Worm (Caenorhabditis elegans) whole organism, early embryonic: ENCODE measurements around the gene nhr-123.

Experiments
- ama-1 ChIP-seq: fragments of 150-350 bp; optimal IDR thresholded peaks from 2 replicates; lab custom pipeline; 2014
- ceh-13 ChIP-seq: fragments of 200-800 bp; sonication (Bioruptor generic); optimal IDR thresholded peaks from 2 replicates; lab custom pipeline; 2018; ENCODE audit warnings: mild to moderate bottlenecking, missing genetic modification characterization, missing compliant biosample characterization
- ceh-36 ChIP-seq: sonication (generic microtip); optimal IDR thresholded peaks from 2 replicates; lab custom pipeline; 2016; ENCODE audit warnings: missing genetic modification characterization, inconsistent platforms, missing compliant biosample characterization
- ets-7 ChIP-seq: sonication (generic microtip); optimal IDR thresholded peaks from 2 replicates; lab custom pipeline; 2016; ENCODE audit warnings: missing genotype, missing genetic modification characterization, missing compliant biosample characterization
- hmbx-1 ChIP-seq: sonication (generic microtip); optimal IDR thresholded peaks from 2 replicates; lab custom pipeline; 2016; ENCODE audit warnings: mild to moderate bottlenecking, missing genetic modification characterization, missing compliant biosample characterization
- hmg-4 ChIP-seq: fragments of 200-800 bp; sonication (Bioruptor generic); optimal IDR thresholded peaks from 2 replicates; lab custom pipeline; 2018; ENCODE audit warnings: mild to moderate bottlenecking, missing genetic modification characterization, missing compliant biosample characterization
- hnd-1 ChIP-seq: sonication (generic microtip); optimal IDR thresholded peaks from 2 replicates; lab custom pipeline; 2016; ENCODE audit warnings: missing genetic modification characterization, missing compliant biosample characterization
- scrt-1 ChIP-seq: fragments of 200-800 bp; sonication (Bioruptor generic); IDR thresholded peaks from 2 replicates; pipeline ENCODE4 v1.3.6; 2022; ENCODE audit warnings: missing genetic modification characterization, missing compliant biosample characterization

DNA sequence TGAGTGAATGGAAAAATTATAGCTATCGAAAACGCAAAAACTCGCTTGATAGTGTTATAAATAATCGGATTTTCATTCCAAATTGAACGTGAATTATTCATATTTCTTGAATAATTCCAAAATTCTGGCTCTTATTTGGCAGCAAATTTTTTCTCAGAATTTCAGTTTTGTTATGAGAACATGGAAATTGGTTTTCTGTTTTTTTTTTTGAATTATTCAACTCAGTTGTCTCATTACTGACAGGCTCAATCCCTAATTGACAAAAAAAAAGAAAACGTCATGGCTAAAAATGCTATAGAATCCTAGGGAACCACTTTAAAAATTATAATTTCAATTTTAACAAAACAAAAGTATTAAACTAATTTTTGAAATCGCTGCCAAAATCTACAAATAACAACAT is 2.1 kb upstream of the nhr-123 start, which contains the start of gene srh-35:
- TF ChIP-seq hnd-1 (tag; lab: Kevin White, UChicago) (no peak), scrt-1 (no peak), hmg-4 (GFP tag; lab: Kevin White, UChicago) (no peak), ama-1 (lab: Kevin White, UChicago) (no peak), ceh-13 (GFP tag; lab: Kevin White, UChicago) (no peak), ets-7 (tag; lab: Kevin White, UChicago) (no peak), hmbx-1 (tag; lab: Kevin White, UChicago) (no peak), ceh-36 (tag; lab: Kevin White, UChicago) (no peak)
